Worm (Caenorhabditis elegans): ENCODE data around the gene nphp-4.

nphp-4 gene

ce11 chrV:11823978-11824377 is 19.6 kb downstream of the nphp-4 start (continued):
- peak; percentile 79 for TF ChIP-seq mep-1 (tag; optimal IDR thresholded peaks at IDR 0.05)
- TF ChIP-seq mdt-29 (GFP tag; IDR thresholded peaks at IDR 0.05): peak; percentile 90
- no peak for TF ChIP-seq skn-1 (tag; optimal IDR thresholded peaks at IDR 0.05)
- no peak for TF ChIP-seq zip-11 (GFP tag; IDR thresholded peaks at IDR 0.05)
- TF ChIP-seq ZK337.2 (GFP tag; IDR thresholded peaks at IDR 0.05): no peak
- TF ChIP-seq nhr-6 (tag; optimal IDR thresholded peaks at IDR 0.05): peak; percentile 69
- peak; percentile 60; the same call in 1 of the 2 replicates for TF ChIP-seq nhr-42 (GFP tag; IDR thresholded peaks at IDR 0.05)
- no peak for TF ChIP-seq Y48G9A.11 (GFP tag; IDR thresholded peaks at IDR 0.05)
- peak in 1 of 2 experiments; percentile 76 for TF ChIP-seq lsy-2 (tag; optimal IDR thresholded peaks at IDR 0.05)
- TF ChIP-seq ceh-28 (tag; optimal IDR thresholded peaks at IDR 0.05): no peak
- TF ChIP-seq nhr-102 (tag; optimal IDR thresholded peaks at IDR 0.05): peak; percentile 60
- peak; percentile 63; the same call in 1 of the 2 replicates for TF ChIP-seq ceh-20 (GFP tag; IDR thresholded peaks at IDR 0.05)
- TF ChIP-seq cey-2 (tag; optimal IDR thresholded peaks at IDR 0.05; ENCODE audit: borderline replicate concordance, insufficient read depth): peak; percentile 30
- TF ChIP-seq nhr-77 (tag; optimal IDR thresholded peaks at IDR 0.05): peak; percentile 89
- TF ChIP-seq pha-4 (GFP tag; IDR thresholded peaks at IDR 0.05): no peak; the same call in 1 of the 2 replicates
- peak; percentile 54 for TF ChIP-seq pha-4 (tag; optimal IDR thresholded peaks at IDR 0.05)
- peak; percentile 79 for TF ChIP-seq ama-1 (optimal IDR thresholded peaks at IDR 0.05)
- TF ChIP-seq dmd-9 (GFP tag; IDR thresholded peaks at IDR 0.05): no peak
- TF ChIP-seq lin-13 (GFP tag; optimal IDR thresholded peaks at IDR 0.05): peak; percentile 28
- TF ChIP-seq snpc-1.2 (GFP tag; IDR thresholded peaks at IDR 0.05): no peak
- TF ChIP-seq aha-1 (tag): peak; percentile 99
- no peak for TF ChIP-seq rbr-2 (tag; optimal IDR thresholded peaks at IDR 0.05)
- no peak for TF ChIP-seq egl-27 (tag; optimal IDR thresholded peaks at IDR 0.05)
- peak; percentile 68 for TF ChIP-seq pqm-1 (tag; optimal IDR thresholded peaks at IDR 0.05)
- TF ChIP-seq T20F7.1 (GFP tag; optimal IDR thresholded peaks at IDR 0.05): peak; percentile 14
- TF ChIP-seq lin-1 (GFP tag; IDR thresholded peaks at IDR 0.05): peak; percentile 72; the same call in 1 of the 2 replicates
- TF ChIP-seq lin-38 (GFP tag; IDR thresholded peaks at IDR 0.05): peak; percentile 19; the same call in 1 of the 2 replicates
- TF ChIP-seq hmg-1.1 (GFP tag; IDR thresholded peaks at IDR 0.05): peak; percentile 43
- peak; percentile 95 for TF ChIP-seq nhr-48 (tag; optimal IDR thresholded peaks at IDR 0.05)
- TF ChIP-seq madf-9 (GFP tag; conservative IDR thresholded peaks at IDR 0.05): no peak
- peak; percentile 35 for TF ChIP-seq dpl-1 (GFP tag; optimal IDR thresholded peaks at IDR 0.05)
- TF ChIP-seq zfp-3 (GFP tag; conservative IDR thresholded peaks at IDR 0.05): 0 out of 2 replicates have a peak, but pooled peaks have one; percentile 26
- no peak for TF ChIP-seq ceh-32 (tag; optimal IDR thresholded peaks at IDR 0.05; ENCODE audit: poor library complexity)
- TF ChIP-seq nhr-28 (tag; optimal IDR thresholded peaks at IDR 0.05): peak; percentile 95
- TF ChIP-seq unc-62 (GFP tag; optimal IDR thresholded peaks at IDR 0.05 in 1 of 2): peak in 1 of 2 experiments; percentile 93
- TF ChIP-seq unc-62 (tag; optimal IDR thresholded peaks at IDR 0.05): no peak
- TF ChIP-seq jun-1 (tag; optimal IDR thresholded peaks at IDR 0.05): peak; percentile 20
- TF ChIP-seq dmd-6 (GFP tag; IDR thresholded peaks at IDR 0.05): peak; percentile 95
- peak; percentile 52 for TF ChIP-seq mes-2 (tag; optimal IDR thresholded peaks at IDR 0.05; ENCODE audit: poor library complexity, severe bottlenecking)
- TF ChIP-seq spr-1 (tag; optimal IDR thresholded peaks at IDR 0.05): peak; percentile 1
- TF ChIP-seq hlh-30 (tag; optimal IDR thresholded peaks at IDR 0.05; ENCODE audit: insufficient read depth): peak; percentile 95
- TF ChIP-seq madf-5 (GFP tag; IDR thresholded peaks at IDR 0.05): no peak
